Worm (Caenorhabditis elegans): ENCODE measurements around the gene bas-1.

Gene bas-1

DNA sequence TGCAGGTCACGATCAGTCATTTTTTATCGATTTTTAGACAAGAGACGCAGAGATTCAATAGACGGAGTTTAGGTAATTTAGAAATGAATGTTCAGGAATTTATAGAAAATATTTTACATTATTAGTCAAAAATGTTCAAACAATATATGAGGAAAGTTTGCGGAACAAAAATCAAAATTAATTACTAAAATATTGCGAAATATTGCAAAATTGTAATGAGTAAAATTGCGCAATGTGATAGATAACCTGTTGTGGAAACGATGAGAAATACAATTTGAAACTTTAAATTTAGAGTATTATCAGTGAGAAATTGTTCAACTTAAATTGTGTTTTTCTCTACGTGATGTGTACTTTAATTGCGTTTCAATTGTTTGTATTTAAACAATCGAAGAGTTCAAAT lies 31.0 kb upstream of the bas-1 start, which contains the start of gene F56D2.5:
Gene F56D2.5 (minus strand): TSS at position 371 of the 400 bp plus-strand sequence.
- TF ChIP-seq ceh-83 (GFP tag; optimal IDR thresholded peaks at IDR 0.05) (no peak), cnd-1 (tag; optimal IDR thresholded peaks at IDR 0.05) (no peak), elt-1 (tag; optimal IDR thresholded peaks at IDR 0.05; ENCODE audit: borderline replicate concordance, insufficient read depth) (no peak), elt-3 (tag; optimal IDR thresholded peaks at IDR 0.05) (no peak), ztf-11 (tag; optimal IDR thresholded peaks at IDR 0.05) (no peak), blmp-1 (tag; optimal IDR thresholded peaks at IDR 0.05) (no peak), ces-1 (GFP tag; optimal IDR thresholded peaks at IDR 0.05) (no peak), snpc-4 (tag; optimal IDR thresholded peaks at IDR 0.05) (no peak), hlh-1 (tag; optimal IDR thresholded peaks at IDR 0.05) (no peak), tbx-8 (GFP tag; optimal IDR thresholded peaks at IDR 0.05) (no peak), drap-1 (GFP tag; optimal IDR thresholded peaks at IDR 0.05) (no peak), lsy-2 (tag; optimal IDR thresholded peaks at IDR 0.05) (no peak), flh-1 (GFP tag; optimal IDR thresholded peaks at IDR 0.05) (no peak)

DNA sequence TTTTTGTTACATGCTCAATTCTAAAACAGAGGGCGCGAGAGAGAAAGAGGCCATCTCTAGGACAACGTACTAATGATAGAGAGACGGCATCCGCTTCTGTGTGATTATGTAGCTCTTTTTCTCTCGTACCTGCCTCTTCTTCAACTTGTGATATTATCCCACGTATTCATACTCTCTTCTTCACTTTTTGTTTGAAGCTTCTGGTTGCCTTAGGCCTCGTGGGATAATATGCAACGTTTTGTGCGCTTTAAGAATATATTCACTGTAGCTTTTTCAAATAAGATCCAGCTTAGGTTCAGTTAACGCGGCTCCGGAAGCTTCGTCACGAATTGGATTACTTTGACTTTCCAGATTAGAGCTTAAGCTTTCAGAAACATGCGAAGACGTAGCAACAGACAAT lies 29.3 kb upstream of the bas-1 start, which contains the start of the genes F56D2.8 and uev-2:
Gene F56D2.8 (minus strand): TSS at position 101 of the 400 bp plus-strand sequence.
Gene uev-2 (plus strand): TSS at position 360 of the 400 bp plus-strand sequence.
- TF ChIP-seq lsy-2 (tag; optimal IDR thresholded peaks at IDR 0.05) (no peak), mab-5 (tag; optimal IDR thresholded peaks at IDR 0.05) (no peak), nhr-2 (tag; optimal IDR thresholded peaks at IDR 0.05) (no peak)

DNA sequence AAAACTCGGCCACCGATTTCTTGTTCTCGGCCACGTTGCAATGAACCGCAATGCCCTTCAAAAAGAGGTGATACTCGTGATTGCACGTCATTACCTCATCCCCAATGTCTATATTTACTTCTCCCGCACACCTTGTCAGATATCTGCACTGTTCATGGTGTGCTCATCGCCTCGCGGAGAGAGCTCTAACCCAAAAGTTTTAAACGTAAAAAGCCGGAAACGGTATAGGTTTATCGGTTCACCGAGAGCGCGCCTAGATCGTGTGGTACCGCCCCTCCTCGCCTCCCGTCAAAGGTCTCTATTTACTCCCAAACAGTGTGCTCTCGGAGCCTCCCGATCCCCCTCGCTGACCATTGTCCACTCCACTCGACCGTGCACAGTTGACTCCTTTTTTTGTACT lies 27.4 kb upstream of the bas-1 start, which contains the start of gene F56D2.3:
Gene F56D2.3 (plus strand): TSS at position 301 of the 400 bp plus-strand sequence.
- TF ChIP-seq snpc-4 (tag; optimal IDR thresholded peaks at IDR 0.05) (no peak), cnd-1 (tag; optimal IDR thresholded peaks at IDR 0.05) (peak; percentile 5), ham-2 (GFP tag; optimal IDR thresholded peaks at IDR 0.05) (no peak), ztf-11 (tag; optimal IDR thresholded peaks at IDR 0.05) (no peak), blmp-1 (tag; optimal IDR thresholded peaks at IDR 0.05) (no peak), unc-120 (tag; optimal IDR thresholded peaks at IDR 0.05; ENCODE audit: poor library complexity, severe bottlenecking) (no peak)

DNA sequence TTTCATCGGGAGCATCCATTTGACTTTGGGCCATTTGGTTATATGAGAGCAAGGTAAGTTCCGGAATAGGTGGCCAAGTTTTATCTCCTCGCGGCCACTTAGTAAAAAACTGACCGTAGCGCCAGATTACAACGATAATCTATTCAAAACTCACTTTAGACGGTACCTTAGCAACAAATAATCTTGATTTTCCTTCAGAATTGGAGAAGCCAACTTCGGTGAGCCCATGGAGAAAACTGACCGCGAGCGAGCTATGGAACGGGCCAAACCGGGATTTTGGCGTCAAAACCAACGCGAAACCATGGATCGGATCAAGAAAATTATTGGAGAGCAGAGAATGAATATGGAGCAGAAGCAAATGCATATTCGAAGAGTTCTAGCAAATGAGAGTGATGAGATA lies 26.4 kb upstream of the bas-1 start:
- TF ChIP-seq elt-3 (tag; optimal IDR thresholded peaks at IDR 0.05) = no peak
- TF ChIP-seq ces-1 (GFP tag; optimal IDR thresholded peaks at IDR 0.05) = no peak
- no peak for TF ChIP-seq sem-2 (GFP tag; optimal IDR thresholded peaks at IDR 0.05)
- TF ChIP-seq mls-2 (tag; optimal IDR thresholded peaks at IDR 0.05) = no peak
- TF ChIP-seq lin-32 (GFP tag; optimal IDR thresholded peaks at IDR 0.05) = no peak
- no peak for TF ChIP-seq ham-2 (GFP tag; optimal IDR thresholded peaks at IDR 0.05)
- no peak for TF ChIP-seq nhr-28 (tag; optimal IDR thresholded peaks at IDR 0.05)
- TF ChIP-seq ceh-83 (GFP tag; optimal IDR thresholded peaks at IDR 0.05) = no peak
- no peak for TF ChIP-seq cnd-1 (tag; optimal IDR thresholded peaks at IDR 0.05)
- TF ChIP-seq lsy-2 (tag; optimal IDR thresholded peaks at IDR 0.05) = no peak
- TF ChIP-seq M03D4.4 (tag; optimal IDR thresholded peaks at IDR 0.05) = no peak
- TF ChIP-seq snpc-4 (tag; optimal IDR thresholded peaks at IDR 0.05) = no peak
- TF ChIP-seq bed-3 (GFP tag; optimal IDR thresholded peaks at IDR 0.05) = no peak
- TF ChIP-seq ceh-39 (tag; optimal IDR thresholded peaks at IDR 0.05) = no peak
- no peak for TF ChIP-seq nhr-237 (tag; optimal IDR thresholded peaks at IDR 0.05)
- TF ChIP-seq lin-13 (tag; optimal IDR thresholded peaks at IDR 0.05) = no peak
- no peak for TF ChIP-seq mep-1 (tag; optimal IDR thresholded peaks at IDR 0.05)

DNA sequence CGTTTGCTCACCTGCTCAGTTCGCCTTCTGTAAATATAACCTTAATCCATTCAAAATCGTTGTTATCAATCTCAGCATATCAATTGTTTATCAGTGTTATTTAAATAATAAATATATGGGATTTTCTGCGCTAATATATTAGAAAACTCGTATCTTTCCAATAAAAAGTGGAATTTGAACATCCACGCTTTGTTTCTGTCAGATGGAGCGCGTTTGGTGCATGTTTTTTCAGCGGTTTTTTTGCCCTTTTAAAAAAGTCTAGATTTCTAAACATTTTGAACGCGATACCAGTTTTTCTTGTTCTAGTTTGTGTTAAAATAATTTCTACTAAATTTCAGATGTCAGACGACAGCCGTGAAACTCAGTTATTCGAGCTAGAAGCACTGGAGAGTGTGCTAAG lies 25.1 kb upstream of the bas-1 start, which contains the start of gene F56D2.2:
Gene F56D2.2 (plus strand): TSS at position 339 of the 400 bp plus-strand sequence.
- TF ChIP-seq lin-32 (GFP tag; optimal IDR thresholded peaks at IDR 0.05) (no peak), sem-2 (GFP tag; optimal IDR thresholded peaks at IDR 0.05) (no peak), mep-1 (tag; optimal IDR thresholded peaks at IDR 0.05) (peak; percentile 37), elt-1 (tag; optimal IDR thresholded peaks at IDR 0.05; ENCODE audit: borderline replicate concordance, insufficient read depth) (no peak), nhr-12 (tag; optimal IDR thresholded peaks at IDR 0.05) (no peak), snpc-4 (tag; optimal IDR thresholded peaks at IDR 0.05) (no peak), ces-1 (GFP tag; optimal IDR thresholded peaks at IDR 0.05) (no peak), ceh-39 (tag; optimal IDR thresholded peaks at IDR 0.05) (no peak), nhr-2 (tag; optimal IDR thresholded peaks at IDR 0.05) (peak; percentile 1), ham-2 (GFP tag; optimal IDR thresholded peaks at IDR 0.05) (no peak), elt-3 (tag; optimal IDR thresholded peaks at IDR 0.05) (no peak), blmp-1 (tag; optimal IDR thresholded peaks at IDR 0.05) (no peak), zip-8 (tag; optimal IDR thresholded peaks at IDR 0.05) (no peak), sptf-1 (tag; optimal IDR thresholded peaks at IDR 0.05) (no peak), unc-39 (tag; optimal IDR thresholded peaks at IDR 0.05) (no peak), flh-1 (GFP tag; optimal IDR thresholded peaks at IDR 0.05) (no peak)
